Worm (Caenorhabditis elegans) whole organism, L4/young adult: ENCODE data around the gene srw-112.

Experiments
- W03F9.2 ChIP-seq: fragments of 150-350 bp; optimal IDR thresholded peaks from 2 replicates; lab custom pipeline; 2014; ENCODE audit warnings: missing biosample characterization, missing genetic modification characterization
- dao-5 ChIP-seq: sonication (generic microtip); optimal IDR thresholded peaks from 2 replicates; lab custom pipeline; 2016; ENCODE audit warnings: missing genotype, missing genetic modification characterization, moderate library complexity, missing compliant biosample characterization
- him-1 ChIP-seq: sonication (generic microtip); optimal IDR thresholded peaks from 2 replicates; lab custom pipeline; 2016; ENCODE audit warnings: missing genotype, missing genetic modification reagents, missing genetic modification characterization, missing compliant biosample characterization

The srw-112 gene

ce11 chrV:3005964-3006363 is at the start of gene srw-112:
Gene srw-112, minus strand, starts transcription at chrV:3006064.
- TF ChIP-seq W03F9.2 (tag; lab: Kevin White, UChicago) (no peak), him-1 (tag; lab: Kevin White, UChicago) (no peak)

ce11 chrV:3054254-3054653 is 48.4 kb upstream of the srw-112 start, which contains the start of gene C50H11.8:
Gene C50H11.8, plus strand, starts transcription at chrV:3054554.
- TF ChIP-seq dao-5 (tag; lab: Kevin White, UChicago) (no peak), him-1 (tag; lab: Kevin White, UChicago) (no peak), W03F9.2 (tag; lab: Kevin White, UChicago) (no peak)

ce11 chrV:3046364-3046763 is 40.5 kb upstream of the srw-112 start:
- TF ChIP-seq dao-5 (tag; lab: Kevin White, UChicago): no peak
- TF ChIP-seq W03F9.2 (tag; lab: Kevin White, UChicago): no peak
- TF ChIP-seq him-1 (tag; lab: Kevin White, UChicago): no peak

- TF ChIP-seq dao-5 (tag; lab: Kevin White, UChicago) (no peak), W03F9.2 (tag; lab: Kevin White, UChicago) (no peak)
Observed at ce11 chrV:3044837-3045236, 39.0 kb upstream of the srw-112 start, which contains the start of gene F59D6.1. Gene F59D6.1, plus strand, starts transcription at chrV:3045137.

- TF ChIP-seq W03F9.2 (tag; lab: Kevin White, UChicago): no peak
- no peak for TF ChIP-seq dao-5 (tag; lab: Kevin White, UChicago)
- no peak for TF ChIP-seq him-1 (tag; lab: Kevin White, UChicago)
Observed at ce11 chrV:3040930-3041329, 35.1 kb upstream of the srw-112 start.

ce11 chrV:3039282-3039681 is 33.4 kb upstream of the srw-112 start, which contains the start of gene chpf-2:
Gene chpf-2, minus strand, starts transcription at chrV:3039382.
- TF ChIP-seq dao-5 (tag; lab: Kevin White, UChicago) (no peak), W03F9.2 (tag; lab: Kevin White, UChicago) (no peak)

ce11 chrV:3038058-3038457 is 32.2 kb upstream of the srw-112 start:
- TF ChIP-seq dao-5 (tag; lab: Kevin White, UChicago) (no peak), W03F9.2 (tag; lab: Kevin White, UChicago) (no peak), him-1 (tag; lab: Kevin White, UChicago) (no peak)

ce11 chrV:3034236-3034635 is 28.4 kb upstream of the srw-112 start, which contains the start of gene srw-8:
Gene srw-8, minus strand, starts transcription at chrV:3034336.
- no peak for TF ChIP-seq dao-5 (tag; lab: Kevin White, UChicago)
- TF ChIP-seq W03F9.2 (tag; lab: Kevin White, UChicago): no peak

ce11 chrV:3032343-3032742 is 26.5 kb upstream of the srw-112 start, which contains the start of gene irld-38:
Gene irld-38, minus strand, starts transcription at chrV:3032443.
- TF ChIP-seq dao-5 (tag; lab: Kevin White, UChicago) (no peak), him-1 (tag; lab: Kevin White, UChicago) (no peak)

- TF ChIP-seq dao-5 (tag; lab: Kevin White, UChicago) (no peak), him-1 (tag; lab: Kevin White, UChicago) (no peak)
Observed at ce11 chrV:3028205-3028604, 22.3 kb upstream of the srw-112 start, which contains the start of gene asp-7. Gene asp-7, plus strand, starts transcription at chrV:3028285.

ce11 chrV:3024274-3024673 is 18.4 kb upstream of the srw-112 start, which contains the start of gene asp-8:
Gene asp-8, plus strand, starts transcription at chrV:3024549.
- TF ChIP-seq dao-5 (tag; lab: Kevin White, UChicago) (no peak), W03F9.2 (tag; lab: Kevin White, UChicago) (no peak), him-1 (tag; lab: Kevin White, UChicago) (no peak)

ce11 chrV:3021306-3021705 is 15.4 kb upstream of the srw-112 start, which contains the start of gene irld-12:
Gene irld-12, minus strand, starts transcription at chrV:3021406.
- no peak for TF ChIP-seq dao-5 (tag; lab: Kevin White, UChicago)
- TF ChIP-seq him-1 (tag; lab: Kevin White, UChicago): no peak
- TF ChIP-seq W03F9.2 (tag; lab: Kevin White, UChicago): no peak

ce11 chrV:3017930-3018329 is 12.1 kb upstream of the srw-112 start:
- TF ChIP-seq W03F9.2 (tag; lab: Kevin White, UChicago): no peak

ce11 chrV:3014185-3014584 is 8.3 kb upstream of the srw-112 start, which contains the start of gene K12D9.1:
Gene K12D9.1, plus strand, starts transcription at chrV:3014485.
- TF ChIP-seq W03F9.2 (tag; lab: Kevin White, UChicago): no peak
- TF ChIP-seq dao-5 (tag; lab: Kevin White, UChicago): no peak
- TF ChIP-seq him-1 (tag; lab: Kevin White, UChicago): no peak

- TF ChIP-seq him-1 (tag; lab: Kevin White, UChicago) (no peak), dao-5 (tag; lab: Kevin White, UChicago) (no peak), W03F9.2 (tag; lab: Kevin White, UChicago) (no peak)
Observed at ce11 chrV:3011394-3011793, 5.5 kb upstream of the srw-112 start, which contains the start of gene srw-135. Gene srw-135, minus strand, starts transcription at chrV:3011494.
